Worm (Caenorhabditis elegans) whole organism, young adult: ENCODE results near the gene spop-1.

Experiments used
- K12H6.12 ChIP-seq: fragments of 200-800 bp; sonication (Bioruptor generic); optimal IDR thresholded peaks from 2 replicates; lab custom pipeline; 2018; ENCODE audit warnings: mild to moderate bottlenecking, missing genetic modification characterization, missing compliant biosample characterization
- ZK185.1 ChIP-seq: sonication (generic microtip); optimal IDR thresholded peaks from 2 replicates; lab custom pipeline; 2016; ENCODE audit warnings: mild to moderate bottlenecking, missing genetic modification characterization, missing compliant biosample characterization; ENCODE audit not compliant: poor library complexity, severe bottlenecking
- ama-1 ChIP-seq, 3 experiments: fragments of 150-350 bp in 1 of 3; sonication (generic microtip) in 2 of 3; optimal IDR thresholded peaks; 2 replicates each; lab custom pipeline; 2014 to 2018; ENCODE audit warnings: missing biosample characterization in 2 of 3, missing genetic modification characterization in 2 of 3, missing genetic modification reagents in 2 of 3
- attf-5 ChIP-seq: fragments of 200-800 bp; sonication (Bioruptor generic); optimal IDR thresholded peaks from 2 replicates; lab custom pipeline; 2018; ENCODE audit warnings: mild to moderate bottlenecking, missing genetic modification characterization, missing compliant biosample characterization
- bed-1 ChIP-seq: fragments of 200-800 bp; sonication (Bioruptor generic); IDR thresholded peaks from 2 replicates; pipeline ENCODE4 v1.3.6; 2022; ENCODE audit warnings: missing genetic modification reagents, missing genetic modification characterization, missing compliant biosample characterization
- cebp-2 ChIP-seq: fragments of 200-800 bp; sonication (Bioruptor generic); IDR thresholded peaks from 2 replicates; pipeline ENCODE4 v1.3.6; 2022; ENCODE audit warnings: missing genetic modification characterization, missing compliant biosample characterization
- ceh-100 ChIP-seq: fragments of 200-800 bp; sonication (Bioruptor generic); IDR thresholded peaks from 2 replicates; pipeline ENCODE4 v1.3.6; 2022; ENCODE audit warnings: missing genetic modification reagents, missing genetic modification characterization, missing compliant biosample characterization
- ets-4 ChIP-seq: fragments of 200-800 bp; sonication (Bioruptor generic); optimal IDR thresholded peaks from 2 replicates; lab custom pipeline; 2018; ENCODE audit warnings: mild to moderate bottlenecking, missing genetic modification characterization, missing compliant biosample characterization
- hlh-12 ChIP-seq: sonication (generic microtip); optimal IDR thresholded peaks from 2 replicates; lab custom pipeline; 2016; ENCODE audit warnings: missing genetic modification characterization, missing compliant biosample characterization
- hrde-1 ChIP-seq: sonication (generic microtip); optimal IDR thresholded peaks from 2 replicates; lab custom pipeline; 2016; ENCODE audit warnings: missing genetic modification characterization, mild to moderate bottlenecking, missing compliant biosample characterization, moderate library complexity, missing genotype, missing genetic modification reagents, borderline replicate concordance
- mcd-1 ChIP-seq: fragments of 200-800 bp; sonication (Bioruptor generic); IDR thresholded peaks from 2 replicates; pipeline ENCODE4 v1.3.6; 2022; ENCODE audit warnings: missing genetic modification reagents, missing genetic modification characterization, missing compliant biosample characterization
- ztf-3 ChIP-seq: fragments of 200-800 bp; sonication (Bioruptor generic); optimal IDR thresholded peaks from 2 replicates; lab custom pipeline; 2018; ENCODE audit warnings: mild to moderate bottlenecking, missing genetic modification characterization, missing compliant biosample characterization

DNA sequence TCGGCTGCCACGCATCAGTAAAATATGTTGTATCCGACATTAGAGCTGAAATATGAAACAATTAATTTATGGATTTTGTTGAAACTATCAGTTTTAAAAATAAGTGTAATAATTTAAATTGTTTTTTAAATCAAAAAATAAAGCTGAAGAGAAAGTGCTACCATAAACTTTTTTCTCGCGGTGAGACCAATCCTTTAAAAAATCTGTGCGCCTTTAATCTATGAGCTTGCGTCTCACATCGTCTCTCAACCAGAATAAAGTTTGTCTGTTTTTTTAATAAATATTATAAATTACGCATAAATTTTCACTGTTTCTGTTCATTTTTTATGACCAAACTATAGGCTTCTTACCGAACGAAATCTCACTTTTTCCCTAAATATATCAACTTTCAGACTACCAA is 14.6 kb downstream of the spop-1 start, which contains the start of gene T16H12.3:
- TF ChIP-seq hrde-1 (tag; lab: Kevin White, UChicago) = no peak
- no peak for TF ChIP-seq K12H6.12 (tag; lab: Kevin White, UChicago)
- TF ChIP-seq cebp-2 (GFP tag; lab: Robert Waterston, UW) = no peak
- TF ChIP-seq bed-1 = no peak
- TF ChIP-seq mcd-1 (GFP tag; lab: Robert Waterston, UW) = no peak
- no peak for TF ChIP-seq attf-5 (GFP tag; lab: Kevin White, UChicago)
- no peak for TF ChIP-seq ceh-100
- no peak for TF ChIP-seq hlh-12 (tag; lab: Kevin White, UChicago)
- TF ChIP-seq ama-1 (optimal IDR thresholded peaks at IDR 0.05; lab: Kevin White, UChicago) = no peak
- TF ChIP-seq ama-1 (GFP tag; optimal IDR thresholded peaks at IDR 0.05; lab: Kevin White, UChicago) = no peak
- no peak for TF ChIP-seq ZK185.1 (tag; lab: Kevin White, UChicago)
- no peak for TF ChIP-seq ets-4 (GFP tag; lab: Kevin White, UChicago)
- TF ChIP-seq ztf-3 (GFP tag; lab: Kevin White, UChicago) = no peak
